Fruit fly (Drosophila melanogaster) S2 (cell line): ENCODE measurements around the gene bnl.

Experiments
- CG8478 ChIP-seq: fragments of >200 bp; optimal IDR thresholded peaks from 2 replicates; lab custom pipeline; 2018
- CTCF ChIP-seq, 2 experiments: fragments of >200 bp; optimal IDR thresholded peaks; 2 replicates each; lab custom pipeline; 2018

dm6 chr3R:19802508-19802907 is 34.1 kb downstream of the bnl start:
- no peak for TF ChIP-seq CTCF (optimal IDR thresholded peaks at IDR 0.05; lab: Kevin White, UChicago)
- no peak for TF ChIP-seq CG8478 (lab: Kevin White, UChicago)
